Fruit fly (Drosophila melanogaster): ENCODE measurements around the gene Eip75B.

DNA sequence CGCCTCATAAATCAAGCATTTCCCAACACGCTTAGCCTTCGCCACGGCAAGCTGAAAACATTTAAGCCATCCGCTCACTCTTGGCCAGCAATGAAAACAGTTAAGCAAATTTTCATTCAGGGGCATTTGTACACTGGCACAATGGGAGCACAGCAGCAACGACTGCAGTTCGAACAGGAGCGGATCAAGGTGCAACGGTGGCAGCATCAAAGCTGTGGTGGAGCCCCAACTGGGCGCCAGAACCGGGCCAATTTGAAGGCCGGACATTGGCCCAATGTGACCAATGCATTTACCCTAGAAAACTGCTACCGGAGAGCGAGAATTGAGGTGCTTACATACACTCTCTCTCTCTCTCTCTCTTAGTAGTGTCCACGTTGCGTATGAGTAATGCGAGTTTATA is 42.6 kb downstream of the Eip75B start:
- no peak for TF ChIP-seq CG8478 (optimal IDR thresholded peaks at IDR 0.05)
- TF ChIP-seq CTCF (optimal IDR thresholded peaks at IDR 0.05): no peak
